Worm (Caenorhabditis elegans) whole organism, mixed stage, embryonic: ENCODE results near the gene pgp-14.

Source experiments
- ceh-83 ChIP-seq: fragments of 200-800 bp; sonication (Bioruptor generic); optimal IDR thresholded peaks from 2 replicates; lab custom pipeline; 2018; ENCODE audit warnings: mild to moderate bottlenecking, missing genetic modification characterization, missing compliant biosample characterization
- cnd-1 ChIP-seq: fragments of 200-800 bp; sonication (Bioruptor generic); optimal IDR thresholded peaks from 2 replicates; lab custom pipeline; 2018; ENCODE audit warnings: mild to moderate bottlenecking, missing genetic modification characterization, missing compliant biosample characterization
- elt-3 ChIP-seq: fragments of 150-350 bp; optimal IDR thresholded peaks from 2 replicates; lab custom pipeline; 2014; ENCODE audit warnings: missing biosample characterization, missing genetic modification characterization
- lin-13 ChIP-seq: fragments of 150-350 bp; optimal IDR thresholded peaks from 2 replicates; lab custom pipeline; 2014; ENCODE audit warnings: missing biosample characterization, missing genetic modification characterization
- lsy-2 ChIP-seq: fragments of 150-350 bp; optimal IDR thresholded peaks from 2 replicates; lab custom pipeline; 2014; ENCODE audit warnings: missing biosample characterization, missing genetic modification characterization
- mab-5 ChIP-seq: fragments of 150-350 bp; optimal IDR thresholded peaks from 2 replicates; lab custom pipeline; 2014; ENCODE audit warnings: missing biosample characterization, missing genetic modification characterization
- mls-2 ChIP-seq: sonication (generic microtip); optimal IDR thresholded peaks from 2 replicates; lab custom pipeline; 2016; ENCODE audit warnings: mild to moderate bottlenecking, missing genetic modification characterization, moderate library complexity, missing compliant biosample characterization
- nhr-76 ChIP-seq: sonication (generic microtip); optimal IDR thresholded peaks from 2 replicates; lab custom pipeline; 2017; ENCODE audit warnings: missing biosample characterization, missing genetic modification characterization
- pha-4 ChIP-seq: fragments of 150-350 bp; optimal IDR thresholded peaks from 2 replicates; lab custom pipeline; 2018; ENCODE audit warnings: missing biosample characterization, missing genetic modification reagents, missing genetic modification characterization
- sem-2 ChIP-seq: fragments of 200-800 bp; sonication (Bioruptor generic); optimal IDR thresholded peaks from 2 replicates; lab custom pipeline; 2018; ENCODE audit warnings: mild to moderate bottlenecking, missing genetic modification characterization, missing compliant biosample characterization
- snpc-4 ChIP-seq: fragments of 150-350 bp; optimal IDR thresholded peaks from 2 replicates; lab custom pipeline; 2014; ENCODE audit warnings: missing biosample characterization, missing genetic modification characterization
- unc-39 ChIP-seq: fragments of 150-350 bp; optimal IDR thresholded peaks from 2 replicates; lab custom pipeline; 2014; ENCODE audit warnings: missing biosample characterization, missing genetic modification characterization
- unc-62 ChIP-seq: fragments of 150-350 bp; optimal IDR thresholded peaks from 2 replicates; lab custom pipeline; 2014; ENCODE audit warnings: missing biosample characterization, missing genetic modification reagents, missing genetic modification characterization

DNA sequence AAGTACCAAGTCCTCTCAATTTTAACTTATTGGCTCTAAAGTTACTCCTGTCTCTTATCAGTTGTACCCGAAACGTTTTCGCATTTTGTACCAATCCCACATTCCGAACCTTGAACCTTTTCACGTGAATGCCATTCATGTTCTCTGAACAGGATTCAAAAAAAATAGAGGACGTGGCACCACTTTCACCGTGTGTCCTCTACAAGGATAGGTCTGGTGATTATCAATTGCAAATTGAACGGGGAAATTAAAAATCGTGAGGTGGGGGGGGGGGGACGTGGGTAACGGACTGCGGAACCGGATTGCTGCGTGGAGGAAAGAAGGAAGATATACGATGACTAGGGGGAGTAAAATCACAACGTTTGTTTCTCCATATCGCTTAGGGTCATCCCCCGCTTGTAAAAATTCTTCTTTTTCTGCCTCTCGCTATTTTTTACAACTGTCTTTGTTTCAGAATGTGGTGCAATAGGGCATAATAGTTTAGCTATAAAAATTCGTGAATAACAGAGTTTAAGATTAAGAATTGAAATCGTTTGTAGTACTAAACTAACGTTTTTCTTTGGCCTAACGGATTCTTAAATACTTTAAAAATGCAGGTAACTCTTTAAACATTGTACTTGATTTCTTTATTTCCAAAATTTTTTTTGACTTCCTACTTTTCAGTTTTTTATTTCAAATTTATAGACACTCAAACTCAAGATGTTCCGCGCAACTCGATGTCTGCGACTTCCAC lies 32.5 kb upstream of the pgp-14 start, which contains the start of gene alh-13:
- no peak for TF ChIP-seq ceh-83
- TF ChIP-seq lsy-2 (tag; lab: Kevin White, UChicago) = no peak
- no peak for TF ChIP-seq elt-3
- no peak for TF ChIP-seq mls-2 (tag; lab: Kevin White, UChicago)
- no peak for TF ChIP-seq mab-5 (tag; lab: Kevin White, UChicago)
- TF ChIP-seq unc-39 = no peak
- TF ChIP-seq cnd-1 (tag; lab: Kevin White, UChicago) = no peak
- TF ChIP-seq pha-4 (tag; lab: Kevin White, UChicago) = no peak
- no peak for TF ChIP-seq snpc-4 (tag; lab: Kevin White, UChicago)
- TF ChIP-seq unc-62 = no peak
- TF ChIP-seq nhr-76 (tag; lab: Kevin White, UChicago) = no peak
- no peak for TF ChIP-seq lin-13 (tag; lab: Kevin White, UChicago)
- no peak for TF ChIP-seq sem-2
